Fruit fly (Drosophila melanogaster) Kc167 (cell line): ENCODE results near the gene Gr5a.

Experiments
- Myc ChIP-seq: fragments of >200 bp; optimal IDR thresholded peaks from 2 replicates; lab custom pipeline; 2017; ENCODE audit warnings: missing external identifiers
- h ChIP-seq: fragments of >200 bp; optimal IDR thresholded peaks from 3 replicates; lab custom pipeline; 2018; ENCODE audit warnings: missing external identifiers
- insv ChIP-seq: fragments of >200 bp; optimal IDR thresholded peaks from 3 replicates; lab custom pipeline; 2018; ENCODE audit warnings: missing external identifiers
- psq ChIP-seq: fragments of >200 bp; optimal IDR thresholded peaks from 2 replicates; lab custom pipeline; 2017; ENCODE audit warnings: missing external identifiers

DNA sequence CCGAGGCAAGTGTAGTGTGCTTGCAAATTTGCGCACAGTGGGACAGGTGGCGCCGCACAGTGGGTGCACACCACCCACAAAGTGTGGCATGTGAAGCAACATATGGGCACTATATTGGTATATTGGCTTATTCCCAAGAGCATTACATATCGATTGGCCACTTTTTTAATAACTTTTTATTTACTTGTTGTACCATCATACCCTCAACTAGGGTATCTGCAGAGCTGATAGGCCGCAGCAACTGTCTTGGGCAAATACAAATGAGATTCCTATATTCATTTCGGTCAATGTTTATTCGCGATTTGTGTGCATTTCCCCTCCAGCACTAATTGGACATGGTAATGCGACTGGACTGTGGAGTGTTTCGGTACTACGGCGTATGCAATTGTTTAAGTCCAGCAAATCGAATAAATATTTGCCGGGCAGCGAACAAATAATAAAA is 44.3 kb downstream of the Gr5a start:
- TF ChIP-seq insv (lab: Kevin White, UChicago) (no peak), Myc (lab: Kevin White, UChicago) (no peak), h (no peak), psq (no peak)
